Fruit fly (Drosophila melanogaster) whole organism, embryonic: Measurements from ENCODE around the gene RpS26.

ENCODE experiments used
- Abd-B ChIP-seq: fragments of 200-800 bp; sonication (Bioruptor generic); optimal IDR thresholded peaks from 2 replicates; lab custom pipeline; 2018; ENCODE audit warnings: missing biosample characterization, mild to moderate bottlenecking, missing genetic modification characterization, moderate library complexity
- Blimp-1 ChIP-seq: fragments of 200-800 bp; sonication (Bioruptor generic); optimal IDR thresholded peaks from 3 replicates; lab custom pipeline; 2018; ENCODE audit warnings: missing biosample characterization, missing genetic modification characterization, mild to moderate bottlenecking, moderate library complexity, missing genetic modification reagents
- CG1024 ChIP-seq: fragments of 200-800 bp; sonication (Bioruptor generic); IDR thresholded peaks from 2 replicates; pipeline ENCODE4 v1.3.6; 2022; ENCODE audit warnings: missing biosample characterization, missing genetic modification characterization
- CG10654 ChIP-seq: fragments of 200-800 bp; sonication (Bioruptor generic); optimal IDR thresholded peaks from 2 replicates; lab custom pipeline; 2016; ENCODE audit warnings: missing biosample characterization, missing genetic modification characterization
- CG10979 ChIP-seq: fragments of 200-800 bp; sonication (Bioruptor generic); optimal IDR thresholded peaks from 2 replicates; lab custom pipeline; 2018; ENCODE audit warnings: missing biosample characterization, mild to moderate bottlenecking, missing genetic modification characterization, moderate library complexity
- CG11398 ChIP-seq: fragments of 200-800 bp; sonication (Bioruptor generic); optimal IDR thresholded peaks from 2 replicates; lab custom pipeline; 2016; ENCODE audit warnings: missing biosample characterization, missing genetic modification characterization
- CG12155 ChIP-seq: fragments of 200-800 bp; sonication (Bioruptor generic); optimal IDR thresholded peaks from 3 replicates; lab custom pipeline; 2016; ENCODE audit warnings: missing biosample characterization, missing genetic modification characterization
- CG12299 ChIP-seq: fragments of 200-800 bp; sonication (Bioruptor generic); optimal IDR thresholded peaks from 2 replicates; lab custom pipeline; 2018; ENCODE audit warnings: missing biosample characterization, mild to moderate bottlenecking, missing genetic modification characterization
- CG12391 ChIP-seq: fragments of 200-800 bp; sonication (Bioruptor generic); optimal IDR thresholded peaks from 3 replicates; lab custom pipeline; 2018; ENCODE audit warnings: missing biosample characterization, mild to moderate bottlenecking, missing genetic modification characterization, moderate library complexity
- CG13296 ChIP-seq: fragments of 200-800 bp; sonication (Bioruptor generic); optimal IDR thresholded peaks from 3 replicates; lab custom pipeline; 2018; ENCODE audit warnings: missing biosample characterization, mild to moderate bottlenecking, missing genetic modification characterization
- CG13894 ChIP-seq: fragments of 200-800 bp; sonication (Bioruptor generic); optimal IDR thresholded peaks from 3 replicates; lab custom pipeline; 2018; ENCODE audit warnings: missing biosample characterization, mild to moderate bottlenecking, missing genetic modification characterization, moderate library complexity
- CG14710 ChIP-seq: fragments of 200-800 bp; sonication (Bioruptor generic); optimal IDR thresholded peaks from 3 replicates; lab custom pipeline; 2019; ENCODE audit warnings: missing biosample characterization, mild to moderate bottlenecking, missing genetic modification characterization, moderate library complexity
- CG17328 ChIP-seq: fragments of 200-800 bp; sonication (Bioruptor generic); IDR thresholded peaks from 2 replicates; pipeline ENCODE4 v1.3.6; 2022; ENCODE audit warnings: missing biosample characterization, missing genetic modification characterization
- CG18476 ChIP-seq: fragments of 200-800 bp; sonication (Bioruptor generic); optimal IDR thresholded peaks from 2 replicates; lab custom pipeline; 2016; ENCODE audit warnings: missing biosample characterization, mild to moderate bottlenecking, missing genetic modification characterization
- CG3163 ChIP-seq: fragments of 200-800 bp; sonication (Bioruptor generic); optimal IDR thresholded peaks from 3 replicates; lab custom pipeline; 2016; ENCODE audit warnings: missing biosample characterization, missing genetic modification characterization
- CG3281 ChIP-seq: fragments of 200-800 bp; sonication (Bioruptor generic); optimal IDR thresholded peaks from 3 replicates; lab custom pipeline; 2017; ENCODE audit warnings: missing biosample characterization, mild to moderate bottlenecking, missing genetic modification characterization
- CG34224 ChIP-seq: fragments of 200-800 bp; sonication (Bioruptor generic); IDR thresholded peaks from 3 replicates; pipeline ENCODE4 v1.3.6; 2022; ENCODE audit warnings: missing biosample characterization, missing genetic modification characterization; ENCODE audit not compliant: partially characterized antibody
- CG34422 ChIP-seq: fragments of 200-800 bp; sonication (Bioruptor generic); IDR thresholded peaks from 3 replicates; pipeline ENCODE4 v1.3.6; 2022; ENCODE audit warnings: missing biosample characterization, missing genetic modification characterization
- CG4282 ChIP-seq: fragments of 200-800 bp; sonication (Bioruptor generic); optimal IDR thresholded peaks from 2 replicates; lab custom pipeline; 2016; ENCODE audit warnings: missing biosample characterization, missing genetic modification characterization
- CG9876 ChIP-seq: fragments of 200-800 bp; sonication (Bioruptor generic); optimal IDR thresholded peaks from 2 replicates; lab custom pipeline; 2016; ENCODE audit warnings: missing biosample characterization, missing genetic modification characterization
- CHES-1-like ChIP-seq: fragments of 200-800 bp; sonication (Bioruptor generic); optimal IDR thresholded peaks from 2 replicates; lab custom pipeline; 2016; ENCODE audit warnings: missing biosample characterization, missing genetic modification characterization
- Camta ChIP-seq: fragments of 200-800 bp; sonication (Bioruptor generic); optimal IDR thresholded peaks from 2 replicates; lab custom pipeline; 2016; ENCODE audit warnings: missing biosample characterization, missing genetic modification characterization
- D19B ChIP-seq: fragments of 200-800 bp; sonication (Bioruptor generic); optimal IDR thresholded peaks from 2 replicates; lab custom pipeline; 2017; ENCODE audit warnings: missing biosample characterization, mild to moderate bottlenecking, missing genetic modification characterization
- Dfd ChIP-seq, 2 experiments: fragments of >200 bp; optimal IDR thresholded peaks; 2 replicates each; lab custom pipeline; 2017; ENCODE audit warnings: missing biosample characterization in 2 of 2, missing genetic modification characterization in 2 of 2
- Ets97D ChIP-seq: fragments of 200-800 bp; sonication (Bioruptor generic); optimal IDR thresholded peaks from 3 replicates; lab custom pipeline; 2016; ENCODE audit warnings: missing biosample characterization, missing genetic modification characterization
- HLH4C ChIP-seq: fragments of 200-800 bp; sonication (Bioruptor generic); IDR thresholded peaks from 3 replicates; pipeline ENCODE4 v1.3.6; 2022; ENCODE audit warnings: missing biosample characterization, missing genetic modification characterization; ENCODE audit not compliant: partially characterized antibody
- HLH54F ChIP-seq: fragments of 200-800 bp; sonication (Bioruptor generic); optimal IDR thresholded peaks from 3 replicates; lab custom pipeline; 2016; ENCODE audit warnings: missing biosample characterization, missing genetic modification characterization
- Hand ChIP-seq: fragments of 200-800 bp; sonication (Bioruptor generic); optimal IDR thresholded peaks from 2 replicates; lab custom pipeline; 2017; ENCODE audit warnings: mild to moderate bottlenecking, missing biosample characterization, missing genetic modification reagents, missing genetic modification characterization
- Hr3 ChIP-seq: fragments of 200-800 bp; sonication (Bioruptor generic); optimal IDR thresholded peaks from 3 replicates; lab custom pipeline; 2016; ENCODE audit warnings: missing biosample characterization, missing genetic modification characterization
- Mad ChIP-seq: fragments of 200-800 bp; sonication (Bioruptor generic); optimal IDR thresholded peaks from 2 replicates; lab custom pipeline; 2016; ENCODE audit warnings: missing biosample characterization, missing genetic modification characterization
- NC2β ChIP-seq: fragments of 200-800 bp; sonication (Bioruptor generic); optimal IDR thresholded peaks from 2 replicates; lab custom pipeline; 2016; ENCODE audit warnings: missing biosample characterization, missing genetic modification characterization
- Scr ChIP-seq: fragments of 200-800 bp; sonication (Bioruptor generic); IDR thresholded peaks from 2 replicates; pipeline ENCODE4 v1.3.6; 2022; ENCODE audit warnings: missing biosample characterization, missing genetic modification characterization; ENCODE audit not compliant: partially characterized antibody
- Sox100B ChIP-seq: fragments of 200-800 bp; sonication (Bioruptor generic); optimal IDR thresholded peaks from 3 replicates; lab custom pipeline; 2018; ENCODE audit warnings: missing biosample characterization, mild to moderate bottlenecking, missing genetic modification characterization
- Vsx1 ChIP-seq: fragments of 200-800 bp; sonication (Bioruptor generic); optimal IDR thresholded peaks from 2 replicates; lab custom pipeline; 2017; ENCODE audit warnings: missing biosample characterization, mild to moderate bottlenecking, missing genetic modification characterization, missing genetic modification reagents
- az2 ChIP-seq: fragments of 200-800 bp; sonication (Bioruptor generic); optimal IDR thresholded peaks from 3 replicates; lab custom pipeline; 2016; ENCODE audit warnings: missing biosample characterization, missing genetic modification characterization
- bigmax ChIP-seq: fragments of 200-800 bp; sonication (Bioruptor generic); optimal IDR thresholded peaks from 2 replicates; lab custom pipeline; 2018; ENCODE audit warnings: missing biosample characterization, mild to moderate bottlenecking, missing genetic modification characterization
- cato ChIP-seq: fragments of 200-800 bp; sonication (Bioruptor generic); optimal IDR thresholded peaks from 2 replicates; lab custom pipeline; 2016; ENCODE audit warnings: missing biosample characterization, missing genetic modification characterization, borderline replicate concordance
- chinmo ChIP-seq: fragments of 200-800 bp; sonication (Bioruptor generic); IDR thresholded peaks from 4 replicates; pipeline ENCODE4 v1.3.6; 2022; ENCODE audit warnings: missing biosample characterization, missing genetic modification characterization; ENCODE audit not compliant: partially characterized antibody
- dimm ChIP-seq: fragments of 200-800 bp; sonication (Bioruptor generic); IDR thresholded peaks from 2 replicates; pipeline ENCODE4 v1.3.6; 2022; ENCODE audit warnings: missing biosample characterization, missing genetic modification characterization
- ewg ChIP-seq: fragments of 200-800 bp; sonication (Bioruptor generic); optimal IDR thresholded peaks from 3 replicates; lab custom pipeline; 2017; ENCODE audit warnings: mild to moderate bottlenecking, missing biosample characterization, missing genetic modification reagents, missing genetic modification characterization
- her ChIP-seq: fragments of 200-800 bp; sonication (Bioruptor generic); optimal IDR thresholded peaks from 2 replicates; lab custom pipeline; 2016; ENCODE audit warnings: missing biosample characterization, missing genetic modification characterization
- jing ChIP-seq: fragments of 200-800 bp; sonication (Bioruptor generic); optimal IDR thresholded peaks from 2 replicates; lab custom pipeline; 2018; ENCODE audit warnings: missing biosample characterization, mild to moderate bottlenecking, missing genetic modification characterization
- knrl ChIP-seq: fragments of 200-800 bp; sonication (Bioruptor generic); IDR thresholded peaks from 3 replicates; pipeline ENCODE4 v1.3.6; 2022; ENCODE audit warnings: missing biosample characterization, missing genetic modification characterization; ENCODE audit not compliant: partially characterized antibody
- psq ChIP-seq: fragments of 200-800 bp; sonication (Bioruptor generic); optimal IDR thresholded peaks from 2 replicates; lab custom pipeline; 2017; ENCODE audit warnings: missing biosample characterization, missing genetic modification characterization
- rib ChIP-seq: fragments of 200-800 bp; sonication (Bioruptor generic); IDR thresholded peaks from 2 replicates; pipeline ENCODE4 v1.3.6; 2022; ENCODE audit warnings: missing biosample characterization, missing genetic modification characterization
- sd ChIP-seq: fragments of 200-800 bp; sonication (Bioruptor generic); optimal IDR thresholded peaks from 3 replicates; lab custom pipeline; 2018; ENCODE audit warnings: missing biosample characterization, mild to moderate bottlenecking, missing genetic modification characterization, moderate library complexity
- sim ChIP-seq: fragments of 200-800 bp; sonication (Bioruptor generic); IDR thresholded peaks from 2 replicates; pipeline ENCODE4 v1.3.6; 2022; ENCODE audit warnings: missing biosample characterization, missing genetic modification characterization
- sna ChIP-seq: fragments of 200-800 bp; sonication (Bioruptor generic); IDR thresholded peaks from 2 replicates; pipeline ENCODE4 v1.3.6; 2022; ENCODE audit warnings: missing biosample characterization, missing genetic modification characterization; ENCODE audit not compliant: partially characterized antibody
- ssp ChIP-seq: fragments of 200-800 bp; sonication (Bioruptor generic); IDR thresholded peaks from 2 replicates; pipeline ENCODE4 v1.3.6; 2022; ENCODE audit warnings: missing biosample characterization, missing genetic modification characterization
- ttk ChIP-seq: fragments of 200-800 bp; sonication (Bioruptor generic); IDR thresholded peaks from 2 replicates; pipeline ENCODE4 v2.1.2; 2022; ENCODE audit warnings: missing biosample characterization, missing genetic modification characterization
- usp ChIP-seq: fragments of >200 bp; optimal IDR thresholded peaks from 2 replicates; lab custom pipeline; 2017; ENCODE audit warnings: missing biosample characterization, missing genetic modification characterization

RpS26 gene

dm6 chr2L:18477455-18477854, 34.4 kb upstream of the RpS26 start (continued):
- peak; percentile 97 for TF ChIP-seq CG10979 (tag; lab: Kevin White, UChicago)
- peak; percentile 89 for TF ChIP-seq Hr3 (GFP tag; lab: Kevin White, UChicago)
- peak; percentile 59 for TF ChIP-seq Camta (GFP tag; lab: Kevin White, UChicago)
- no peak for TF ChIP-seq Dfd (GFP tag; optimal IDR thresholded peaks at IDR 0.05; lab: Kevin White, UChicago)
- peak; percentile 95 for TF ChIP-seq sim (GFP tag; lab: Robert Waterston, UW)
- TF ChIP-seq usp (GFP tag; lab: Kevin White, UChicago): no peak
- no peak for TF ChIP-seq CG3281 (GFP tag; lab: Kevin White, UChicago)
- TF ChIP-seq az2 (GFP tag; lab: Kevin White, UChicago): peak; percentile 87
- TF ChIP-seq Ets97D (GFP tag; lab: Kevin White, UChicago): peak; percentile 25
- TF ChIP-seq her (GFP tag; lab: Kevin White, UChicago): no peak
- no peak for TF ChIP-seq CG34224 (GFP tag; lab: Robert Waterston, UW)
- TF ChIP-seq jing (GFP tag; lab: Kevin White, UChicago): peak; percentile 63
- TF ChIP-seq Blimp-1 (GFP tag; lab: Kevin White, UChicago): peak; percentile 96
- TF ChIP-seq Mad: peak; percentile 34
- TF ChIP-seq CG34422: peak; percentile 90; the same call in 2 of the 3 replicates
- no peak for TF ChIP-seq CG3163 (GFP tag; lab: Kevin White, UChicago)
- TF ChIP-seq CG17328: peak; percentile 95
- TF ChIP-seq knrl (GFP tag; lab: Robert Waterston, UW): no peak
- TF ChIP-seq Vsx1 (GFP tag; lab: Kevin White, UChicago): peak; percentile 76
- TF ChIP-seq ssp (GFP tag; lab: Robert Waterston, UW): peak; percentile 85
- peak; percentile 85 for TF ChIP-seq CG12299 (tag; lab: Kevin White, UChicago)
- no peak for TF ChIP-seq CG4282 (GFP tag; lab: Kevin White, UChicago)
- TF ChIP-seq rib (GFP tag; lab: Robert Waterston, UW): peak; percentile 78; the same call in 1 of the 2 replicates
- TF ChIP-seq CG18476 (GFP tag; lab: Kevin White, UChicago): peak; percentile 67
- peak; percentile 76 for TF ChIP-seq CG12155 (GFP tag; lab: Kevin White, UChicago)
- peak; percentile 95 for TF ChIP-seq CG12391 (tag; lab: Kevin White, UChicago)
- TF ChIP-seq CG9876 (GFP tag; lab: Kevin White, UChicago): no peak
- TF ChIP-seq chinmo (GFP tag; lab: Robert Waterston, UW): no peak
- TF ChIP-seq CG13894: no peak
- TF ChIP-seq CG10654 (GFP tag; lab: Kevin White, UChicago): peak; percentile 86
- no peak for TF ChIP-seq dimm (GFP tag; lab: Robert Waterston, UW)
- no peak for TF ChIP-seq CHES-1-like (GFP tag; lab: Kevin White, UChicago)
- peak; percentile 56 for TF ChIP-seq Hand (GFP tag; lab: Kevin White, UChicago)
- peak; percentile 24 for TF ChIP-seq D19B (GFP tag; lab: Kevin White, UChicago)
- TF ChIP-seq CG11398 (GFP tag; lab: Kevin White, UChicago): peak; percentile 15
- no peak for TF ChIP-seq sna (GFP tag; lab: Robert Waterston, UW)
- TF ChIP-seq ewg: peak; percentile 67
- TF ChIP-seq cato (GFP tag; lab: Kevin White, UChicago): peak; percentile 69
- peak; percentile 70 for TF ChIP-seq CG13296 (GFP tag; lab: Kevin White, UChicago)
- TF ChIP-seq Scr (GFP tag; lab: Robert Waterston, UW): no peak
- peak; percentile 23 for TF ChIP-seq HLH54F (GFP tag; lab: Kevin White, UChicago)
- no peak for TF ChIP-seq HLH4C
- peak; percentile 91 for TF ChIP-seq CG1024 (GFP tag; lab: Robert Waterston, UW)
- peak; percentile 81 for TF ChIP-seq sd (tag; lab: Kevin White, UChicago)
- peak; percentile 95 for TF ChIP-seq CG14710 (tag; lab: Kevin White, UChicago)
- peak; percentile 91 for TF ChIP-seq Sox100B
- peak; percentile 91 for TF ChIP-seq Abd-B
- peak; percentile 65 for TF ChIP-seq psq (GFP tag; lab: Kevin White, UChicago)
- TF ChIP-seq NC2β (GFP tag; lab: Kevin White, UChicago): peak; percentile 26
- TF ChIP-seq bigmax (GFP tag; lab: Kevin White, UChicago): no peak
- TF ChIP-seq ttk: peak; percentile 88
